Worm (Caenorhabditis elegans): ENCODE data around the gene F21C10.13.

F21C10.13 gene

ce11 chrV:9078815-9079525 lies 43.1 kb upstream of the F21C10.13 start (continued):
- TF ChIP-seq nhr-71 (tag; optimal IDR thresholded peaks at IDR 0.05): peak; percentile 37
- TF ChIP-seq tbx-2 (tag; optimal IDR thresholded peaks at IDR 0.05): peak; percentile 9
- TF ChIP-seq snpc-4 (tag; optimal IDR thresholded peaks at IDR 0.05): no peak

- TF ChIP-seq elt-2 (tag; optimal IDR thresholded peaks at IDR 0.05) (peak; percentile 97), nhr-84 (tag; optimal IDR thresholded peaks at IDR 0.05) (no peak), tbx-2 (tag; optimal IDR thresholded peaks at IDR 0.05) (no peak), fkh-8 (tag; optimal IDR thresholded peaks at IDR 0.05) (no peak), blmp-1 (tag; optimal IDR thresholded peaks at IDR 0.05) (no peak), aha-1 (tag; optimal IDR thresholded peaks at IDR 0.05) (no peak), ces-1 (GFP tag; optimal IDR thresholded peaks at IDR 0.05) (no peak), vab-15 (tag; optimal IDR thresholded peaks at IDR 0.05) (no peak), dsc-1 (tag; optimal IDR thresholded peaks at IDR 0.05) (no peak), mdl-1 (tag; optimal IDR thresholded peaks at IDR 0.05) (peak in 1 of 2 experiments; percentile 65), pag-3 (tag; optimal IDR thresholded peaks at IDR 0.05; ENCODE audit: borderline replicate concordance, insufficient read depth) (no peak), ceh-88 (GFP tag; IDR thresholded peaks at IDR 0.05) (no peak), nhr-76 (tag; optimal IDR thresholded peaks at IDR 0.05) (no peak), tlp-1 (tag; optimal IDR thresholded peaks at IDR 0.05) (no peak), unc-98 (GFP tag; IDR thresholded peaks at IDR 0.05) (no peak), lin-35 (GFP tag; optimal IDR thresholded peaks at IDR 0.05) (peak in 1 of 2 experiments; percentile 53), skn-1 (tag; optimal IDR thresholded peaks at IDR 0.05) (no peak), nhr-77 (tag; optimal IDR thresholded peaks at IDR 0.05) (no peak), snu-23 (GFP tag; optimal IDR thresholded peaks at IDR 0.05) (no peak), ztf-11 (tag; optimal IDR thresholded peaks at IDR 0.05) (no peak), nhr-11 (tag; optimal IDR thresholded peaks at IDR 0.05) (no peak), lin-13 (GFP tag; optimal IDR thresholded peaks at IDR 0.05) (no peak), unc-130 (tag; optimal IDR thresholded peaks at IDR 0.05) (no peak), lin-14 (GFP tag; optimal IDR thresholded peaks at IDR 0.05) (peak; percentile 11), nhr-90 (tag; optimal IDR thresholded peaks at IDR 0.05; ENCODE audit: poor library complexity) (peak; percentile 52), C16A3.4 (tag; optimal IDR thresholded peaks at IDR 0.05) (no peak), sup-37 (GFP tag; optimal IDR thresholded peaks at IDR 0.05) (no peak), lin-15B (tag; optimal IDR thresholded peaks at IDR 0.05) (no peak), alr-1 (tag; optimal IDR thresholded peaks at IDR 0.05; ENCODE audit: borderline replicate concordance) (no peak), nhr-47 (tag; optimal IDR thresholded peaks at IDR 0.05) (no peak), sptf-1 (tag; optimal IDR thresholded peaks at IDR 0.05) (no peak), ceh-82 (tag; optimal IDR thresholded peaks at IDR 0.05) (no peak), unc-62 (GFP tag; optimal IDR thresholded peaks at IDR 0.05) (no peak), ceh-90 (tag; optimal IDR thresholded peaks at IDR 0.05) (no peak), lsy-2 (tag; optimal IDR thresholded peaks at IDR 0.05) (no peak), ets-5 (GFP tag; IDR thresholded peaks at IDR 0.05) (no peak), unc-30 (tag; optimal IDR thresholded peaks at IDR 0.05) (no peak), nhr-19 (GFP tag; conservative IDR thresholded peaks at IDR 0.05) (peak; percentile 25; the same call in 1 of the 2 replicates), nhr-28 (tag; optimal IDR thresholded peaks at IDR 0.05) (no peak), hlh-4 (tag; optimal IDR thresholded peaks at IDR 0.05) (no peak), hpl-2 (GFP tag; optimal IDR thresholded peaks at IDR 0.05) (no peak), mab-9 (GFP tag; IDR thresholded peaks at IDR 0.05) (no peak), hlh-17 (GFP tag; optimal IDR thresholded peaks at IDR 0.05; ENCODE audit: borderline replicate concordance) (no peak), nhr-71 (tag; optimal IDR thresholded peaks at IDR 0.05) (peak; percentile 46), fkh-10 (GFP tag; optimal IDR thresholded peaks at IDR 0.05) (no peak), rnt-1 (tag; optimal IDR thresholded peaks at IDR 0.05) (no peak), egl-27 (tag; optimal IDR thresholded peaks at IDR 0.05) (no peak), egl-13 (tag; optimal IDR thresholded peaks at IDR 0.05) (peak; percentile 14)
These were observed 42.1 kb upstream of the F21C10.13 start for ce11 chrV:9079965-9080432.
